Worm (Caenorhabditis elegans) whole organism, young adult: Measurements from ENCODE around the gene F26C11.4.

Experiments
- B0019.2 ChIP-seq: fragments of 200-800 bp; sonication (Bioruptor generic); conservative IDR thresholded peaks from 2 replicates; pipeline ENCODE4 v1.3.6; 2022; ENCODE audit warnings: missing genetic modification reagents, missing genetic modification characterization, missing compliant biosample characterization
- C17E4.6 ChIP-seq: fragments of 200-800 bp; sonication (Bioruptor generic); IDR thresholded peaks from 2 replicates; pipeline ENCODE4 v1.3.6; 2022; ENCODE audit warnings: missing genetic modification reagents, missing genetic modification characterization, missing compliant biosample characterization
- F10E7.11 ChIP-seq: sonication (generic microtip); optimal IDR thresholded peaks from 2 replicates; lab custom pipeline; 2017; ENCODE audit warnings: mild to moderate bottlenecking, missing genetic modification characterization, moderate library complexity, missing compliant biosample characterization
- F22D6.2 ChIP-seq: sonication (generic microtip); optimal IDR thresholded peaks from 2 replicates; lab custom pipeline; 2016; ENCODE audit warnings: mild to moderate bottlenecking, missing genetic modification characterization, missing compliant biosample characterization
- F33H1.4 ChIP-seq: fragments of 200-800 bp; sonication (Bioruptor generic); IDR thresholded peaks from 2 replicates; pipeline ENCODE4 v1.3.6; 2022; ENCODE audit warnings: missing genetic modification reagents, missing genetic modification characterization, missing compliant biosample characterization
- F57A8.1 ChIP-seq: fragments of 200-800 bp; sonication (Bioruptor generic); optimal IDR thresholded peaks from 2 replicates; lab custom pipeline; 2018; ENCODE audit warnings: mild to moderate bottlenecking, missing genetic modification characterization, moderate library complexity, missing compliant biosample characterization
- K11D2.4 ChIP-seq: fragments of 200-800 bp; sonication (Bioruptor generic); IDR thresholded peaks from 2 replicates; pipeline ENCODE4 v1.3.6; 2022; ENCODE audit warnings: missing genetic modification reagents, missing genetic modification characterization, missing compliant biosample characterization
- K12H6.12 ChIP-seq: fragments of 200-800 bp; sonication (Bioruptor generic); optimal IDR thresholded peaks from 2 replicates; lab custom pipeline; 2018; ENCODE audit warnings: mild to moderate bottlenecking, missing genetic modification characterization, missing compliant biosample characterization
- Y56A3A.18 ChIP-seq: fragments of 200-800 bp; sonication (Bioruptor generic); IDR thresholded peaks from 2 replicates; pipeline ENCODE4 v1.3.6; 2022; ENCODE audit warnings: missing genetic modification reagents, missing genetic modification characterization, missing compliant biosample characterization
- Y67H2A.10 ChIP-seq: fragments of 200-800 bp; sonication (Bioruptor generic); conservative IDR thresholded peaks from 2 replicates; pipeline ENCODE4 v1.3.6; 2022; ENCODE audit warnings: missing genetic modification reagents, missing genetic modification characterization, missing compliant biosample characterization
- ZK185.1 ChIP-seq: sonication (generic microtip); optimal IDR thresholded peaks from 2 replicates; lab custom pipeline; 2016; ENCODE audit warnings: mild to moderate bottlenecking, missing genetic modification characterization, missing compliant biosample characterization; ENCODE audit not compliant: poor library complexity, severe bottlenecking
- akir-1 ChIP-seq: fragments of 200-800 bp; sonication (Bioruptor generic); optimal IDR thresholded peaks from 2 replicates; lab custom pipeline; 2018; ENCODE audit warnings: mild to moderate bottlenecking, missing genetic modification characterization, moderate library complexity, missing compliant biosample characterization
- ama-1 ChIP-seq, 3 experiments: fragments of 150-350 bp in 1 of 3; sonication (generic microtip) in 2 of 3; optimal IDR thresholded peaks; 2 replicates each; lab custom pipeline; 2014 to 2018; ENCODE audit warnings: missing biosample characterization in 2 of 3, missing genetic modification characterization in 2 of 3, missing genetic modification reagents in 2 of 3
- aptf-2 ChIP-seq: fragments of 200-800 bp; sonication (Bioruptor generic); conservative IDR thresholded peaks from 2 replicates; pipeline ENCODE4 v1.3.6; 2022; ENCODE audit warnings: missing genetic modification reagents, missing genetic modification characterization, missing compliant biosample characterization
- atf-7 ChIP-seq: sonication (generic microtip); optimal IDR thresholded peaks from 2 replicates; lab custom pipeline; 2017; ENCODE audit warnings: mild to moderate bottlenecking, missing genetic modification characterization, missing compliant biosample characterization
- athp-1 ChIP-seq: sonication (generic microtip); optimal IDR thresholded peaks from 2 replicates; lab custom pipeline; 2017; ENCODE audit warnings: mild to moderate bottlenecking, missing genetic modification characterization, missing compliant biosample characterization
- attf-6 ChIP-seq: fragments of 200-800 bp; sonication (Bioruptor generic); IDR thresholded peaks from 2 replicates; pipeline ENCODE4 v1.3.6; 2022; ENCODE audit warnings: missing genetic modification reagents, missing genetic modification characterization, missing compliant biosample characterization
- bed-2 ChIP-seq: fragments of 200-800 bp; sonication (Bioruptor generic); IDR thresholded peaks from 2 replicates; pipeline ENCODE4 v1.3.6; 2022; ENCODE audit warnings: missing genetic modification reagents, missing genetic modification characterization, missing compliant biosample characterization
- ceh-100 ChIP-seq: fragments of 200-800 bp; sonication (Bioruptor generic); IDR thresholded peaks from 2 replicates; pipeline ENCODE4 v1.3.6; 2022; ENCODE audit warnings: missing genetic modification reagents, missing genetic modification characterization, missing compliant biosample characterization
- ceh-27 ChIP-seq: fragments of 200-800 bp; sonication (Bioruptor generic); optimal IDR thresholded peaks from 2 replicates; lab custom pipeline; 2018; ENCODE audit warnings: mild to moderate bottlenecking, missing genetic modification characterization, moderate library complexity, missing compliant biosample characterization
- dpff-1 ChIP-seq: sonication (generic microtip); optimal IDR thresholded peaks from 2 replicates; lab custom pipeline; 2017; ENCODE audit warnings: mild to moderate bottlenecking, missing genetic modification characterization, missing compliant biosample characterization
- egl-18 ChIP-seq: fragments of 200-800 bp; sonication (Bioruptor generic); IDR thresholded peaks from 2 replicates; pipeline ENCODE4 v1.3.6; 2022; ENCODE audit warnings: missing genetic modification reagents, missing genetic modification characterization, missing compliant biosample characterization
- egrh-3 ChIP-seq: fragments of 200-800 bp; sonication (Bioruptor generic); IDR thresholded peaks from 2 replicates; pipeline ENCODE4 v1.3.6; 2022; ENCODE audit warnings: missing genetic modification reagents, missing genetic modification characterization, missing compliant biosample characterization
- ekl-4 ChIP-seq: fragments of 200-800 bp; sonication (Bioruptor generic); IDR thresholded peaks from 2 replicates; pipeline ENCODE4 v1.3.6; 2022; ENCODE audit warnings: missing genetic modification reagents, missing genetic modification characterization, missing compliant biosample characterization
- gei-17 ChIP-seq: fragments of 200-800 bp; sonication (Bioruptor generic); optimal IDR thresholded peaks from 2 replicates; lab custom pipeline; 2018; ENCODE audit warnings: mild to moderate bottlenecking, missing genetic modification characterization, missing compliant biosample characterization
- hlh-12 ChIP-seq: sonication (generic microtip); optimal IDR thresholded peaks from 2 replicates; lab custom pipeline; 2016; ENCODE audit warnings: missing genetic modification characterization, missing compliant biosample characterization
- hlh-26 ChIP-seq: fragments of 200-800 bp; sonication (Bioruptor generic); conservative IDR thresholded peaks from 2 replicates; pipeline ENCODE4 v1.3.6; 2022; ENCODE audit warnings: missing genetic modification reagents, missing genetic modification characterization, missing compliant biosample characterization
- hmg-1.2 ChIP-seq: fragments of 200-800 bp; sonication (Bioruptor generic); IDR thresholded peaks from 2 replicates; pipeline ENCODE4 v1.3.6; 2022; ENCODE audit warnings: missing genetic modification reagents, missing genetic modification characterization, missing compliant biosample characterization
- lag-1 ChIP-seq: fragments of 200-800 bp; sonication (Bioruptor generic); IDR thresholded peaks from 2 replicates; pipeline ENCODE4 v1.3.6; 2022; ENCODE audit warnings: missing genetic modification reagents, missing genetic modification characterization, missing compliant biosample characterization
- let-526 ChIP-seq: fragments of 200-800 bp; sonication (Bioruptor generic); IDR thresholded peaks from 2 replicates; pipeline ENCODE4 v1.3.6; 2022; ENCODE audit warnings: missing genetic modification reagents, missing genetic modification characterization, missing compliant biosample characterization
- let-607 ChIP-seq, 2 experiments: fragments of 200-800 bp in 1 of 2; sonication (Bioruptor generic) in 1 of 2; sonication (generic microtip) in 1 of 2; optimal IDR thresholded peaks; 2 replicates each; lab custom pipeline; 2016 to 2018; ENCODE audit warnings: mild to moderate bottlenecking in 2 of 2, missing compliant biosample characterization in 2 of 2, missing genetic modification characterization in 2 of 2, moderate library complexity in 2 of 2, missing genotype in 1 of 2
- lin-26 ChIP-seq: fragments of 200-800 bp; sonication (Bioruptor generic); IDR thresholded peaks from 2 replicates; pipeline ENCODE4 v1.3.6; 2022; ENCODE audit warnings: missing genetic modification reagents, missing genetic modification characterization, missing compliant biosample characterization
- lir-1 ChIP-seq: fragments of 200-800 bp; sonication (Bioruptor generic); conservative IDR thresholded peaks from 2 replicates; pipeline ENCODE4 v1.3.6; 2022; ENCODE audit warnings: missing genetic modification reagents, missing genetic modification characterization, missing compliant biosample characterization
- lsl-1 ChIP-seq: fragments of 200-800 bp; sonication (Bioruptor generic); optimal IDR thresholded peaks from 2 replicates; lab custom pipeline; 2018; ENCODE audit warnings: mild to moderate bottlenecking, missing genetic modification characterization, moderate library complexity, missing compliant biosample characterization
- madf-8 ChIP-seq: fragments of 200-800 bp; sonication (Bioruptor generic); conservative IDR thresholded peaks from 2 replicates; pipeline ENCODE4 v1.3.6; 2022; ENCODE audit warnings: missing genetic modification reagents, missing genetic modification characterization, missing compliant biosample characterization
- mel-28 ChIP-seq: sonication (generic microtip); optimal IDR thresholded peaks from 2 replicates; lab custom pipeline; 2016; ENCODE audit warnings: borderline replicate concordance, mild to moderate bottlenecking, missing genetic modification characterization, missing compliant biosample characterization
- nfya-1 ChIP-seq: sonication (generic microtip); optimal IDR thresholded peaks from 2 replicates; lab custom pipeline; 2017; ENCODE audit warnings: antibody characterized with exemption, missing compliant biosample characterization, missing genetic modification characterization, borderline replicate concordance; ENCODE audit not compliant: insufficient read depth
- nfyb-1 ChIP-seq: fragments of 200-800 bp; sonication (Bioruptor generic); IDR thresholded peaks from 2 replicates; pipeline ENCODE4 v1.3.6; 2022; ENCODE audit warnings: missing genetic modification reagents, missing genetic modification characterization, missing compliant biosample characterization
- sea-2 ChIP-seq: fragments of 200-800 bp; sonication (Bioruptor generic); IDR thresholded peaks from 2 replicates; pipeline ENCODE4 v1.3.6; 2022; ENCODE audit warnings: missing genetic modification characterization, missing compliant biosample characterization
- snpc-1.1 ChIP-seq: sonication (generic microtip); optimal IDR thresholded peaks from 2 replicates; lab custom pipeline; 2017; ENCODE audit warnings: missing genetic modification characterization, mild to moderate bottlenecking, missing compliant biosample characterization, antibody characterized with exemption, moderate library complexity, missing genotype, missing genetic modification reagents; ENCODE audit not compliant: insufficient read depth
- snpc-3.4 ChIP-seq: sonication (generic microtip); optimal IDR thresholded peaks from 2 replicates; lab custom pipeline; 2017; ENCODE audit warnings: missing genetic modification characterization, mild to moderate bottlenecking, missing compliant biosample characterization, antibody characterized with exemption, moderate library complexity, missing genotype, missing genetic modification reagents
- tbx-9 ChIP-seq: sonication (generic microtip); optimal IDR thresholded peaks from 2 replicates; lab custom pipeline; 2016; ENCODE audit warnings: borderline replicate concordance, missing genetic modification characterization, inconsistent platforms, missing compliant biosample characterization
- zim-3 ChIP-seq: sonication (generic microtip); optimal IDR thresholded peaks from 2 replicates; lab custom pipeline; 2017; ENCODE audit warnings: mild to moderate bottlenecking, missing genetic modification characterization, moderate library complexity, missing compliant biosample characterization
- ztf-22 ChIP-seq: fragments of 200-800 bp; sonication (Bioruptor generic); optimal IDR thresholded peaks from 2 replicates; lab custom pipeline; 2018; ENCODE audit warnings: mild to moderate bottlenecking, missing genetic modification characterization, moderate library complexity, missing compliant biosample characterization
- ztf-28 ChIP-seq: fragments of 200-800 bp; sonication (Bioruptor generic); IDR thresholded peaks from 2 replicates; pipeline ENCODE4 v1.3.6; 2022; ENCODE audit warnings: missing genetic modification reagents, missing genetic modification characterization, missing compliant biosample characterization
- ztf-3 ChIP-seq: fragments of 200-800 bp; sonication (Bioruptor generic); optimal IDR thresholded peaks from 2 replicates; lab custom pipeline; 2018; ENCODE audit warnings: mild to moderate bottlenecking, missing genetic modification characterization, missing compliant biosample characterization

The F26C11.4 gene

ce11 chrII:9938877-9939276 lies 22.8 kb upstream of the F26C11.4 start, which contains the start of the genes C05C10.7 and C05C10.5 (continued):
- TF ChIP-seq ama-1 (optimal IDR thresholded peaks at IDR 0.05; lab: Kevin White, UChicago) (no peak), ama-1 (GFP tag; optimal IDR thresholded peaks at IDR 0.05; lab: Kevin White, UChicago) (no peak), K12H6.12 (tag; lab: Kevin White, UChicago) (no peak), F57A8.1 (GFP tag; lab: Kevin White, UChicago) (no peak), F33H1.4 (peak; percentile 82), atf-7 (no peak), madf-8 (GFP tag; lab: Robert Waterston, UW) (peak; percentile 93), ZK185.1 (tag; lab: Kevin White, UChicago) (no peak), snpc-3.4 (tag; lab: Kevin White, UChicago) (peak; percentile 88), F10E7.11 (no peak), ztf-22 (GFP tag; lab: Kevin White, UChicago) (no peak), lsl-1 (peak; percentile 78), zim-3 (tag; lab: Kevin White, UChicago) (no peak), ekl-4 (GFP tag; lab: Robert Waterston, UW) (peak; percentile 78), egl-18 (GFP tag; lab: Robert Waterston, UW) (no peak), aptf-2 (GFP tag; lab: Robert Waterston, UW) (no peak), attf-6 (GFP tag; lab: Robert Waterston, UW) (no peak), lin-26 (GFP tag; lab: Robert Waterston, UW) (no peak), let-526 (GFP tag; lab: Robert Waterston, UW) (no peak), dpff-1 (tag; lab: Kevin White, UChicago) (no peak), athp-1 (tag; lab: Kevin White, UChicago) (peak; percentile 69), ztf-28 (GFP tag; lab: Robert Waterston, UW) (no peak), lir-1 (no peak), hmg-1.2 (GFP tag; lab: Robert Waterston, UW) (peak; percentile 43; the same call in 1 of the 2 replicates), K11D2.4 (GFP tag; lab: Robert Waterston, UW) (no peak), gei-17 (GFP tag; lab: Kevin White, UChicago) (no peak), Y67H2A.10 (GFP tag; lab: Robert Waterston, UW) (no peak), ceh-27 (GFP tag; lab: Kevin White, UChicago) (no peak), nfyb-1 (GFP tag; lab: Robert Waterston, UW) (no peak)
- TF ChIP-seq, all 124 proteins: peak for 31

- TF ChIP-seq tbx-9 (tag; lab: Kevin White, UChicago) = no peak
- peak; percentile 90 for TF ChIP-seq ama-1 (optimal IDR thresholded peaks at IDR 0.05; lab: Kevin White, UChicago)
- TF ChIP-seq ama-1 (GFP tag; optimal IDR thresholded peaks at IDR 0.05; lab: Kevin White, UChicago) = no peak
- no peak for TF ChIP-seq Y56A3A.18 (GFP tag; lab: Robert Waterston, UW)
- TF ChIP-seq egrh-3 = no peak
- no peak for TF ChIP-seq hlh-12 (tag; lab: Kevin White, UChicago)
- TF ChIP-seq mel-28 (tag; lab: Kevin White, UChicago) = no peak
- no peak for TF ChIP-seq egl-18 (GFP tag; lab: Robert Waterston, UW)
- no peak for TF ChIP-seq hlh-26 (GFP tag; lab: Robert Waterston, UW)
- TF ChIP-seq F10E7.11 = no peak
- peak; percentile 65 for TF ChIP-seq F22D6.2
- 0 out of 2 replicates have a peak, but pooled peaks have one; percentile 19 for TF ChIP-seq ekl-4 (GFP tag; lab: Robert Waterston, UW)
- no peak for TF ChIP-seq ceh-100 (GFP tag; lab: Robert Waterston, UW)
- TF ChIP-seq snpc-1.1 = no peak
- TF ChIP-seq dpff-1 (tag; lab: Kevin White, UChicago) = no peak
- TF ChIP-seq bed-2 = no peak
- no peak for TF ChIP-seq nfya-1 (tag; lab: Kevin White, UChicago)
- no peak for TF ChIP-seq sea-2 (GFP tag; lab: Robert Waterston, UW)
- TF ChIP-seq gei-17 (GFP tag; lab: Kevin White, UChicago) = no peak
- 0 out of 2 replicates have a peak, but pooled peaks have one; percentile 9 for TF ChIP-seq C17E4.6
- no peak for TF ChIP-seq B0019.2 (GFP tag; lab: Robert Waterston, UW)
- TF ChIP-seq lag-1 (GFP tag; lab: Robert Waterston, UW) = no peak
- no peak for TF ChIP-seq ztf-3 (GFP tag; lab: Kevin White, UChicago)
- peak; percentile 13 to 26 for TF ChIP-seq let-607 (tag; optimal IDR thresholded peaks at IDR 0.05; lab: Kevin White, UChicago)
- TF ChIP-seq akir-1 (GFP tag; lab: Kevin White, UChicago) = no peak
Measured at ce11 chrII:9937611-9938010, 21.5 kb upstream of the F26C11.4 start.
